Fruit fly (Drosophila melanogaster) whole organism, embryonic: ENCODE data around the gene CG43680.

Experiments used
- B-H1 ChIP-seq: fragments of 200-800 bp; sonication (Bioruptor generic); IDR thresholded peaks from 3 replicates; pipeline ENCODE4 v1.3.6; 2022; ENCODE audit warnings: missing biosample characterization, missing genetic modification characterization
- HLHmδ ChIP-seq: fragments of 200-800 bp; sonication (Bioruptor generic); optimal IDR thresholded peaks from 2 replicates; lab custom pipeline; 2018; ENCODE audit warnings: missing biosample characterization, mild to moderate bottlenecking, missing genetic modification characterization, moderate library complexity
- Hmx ChIP-seq: fragments of 200-800 bp; sonication (Bioruptor generic); optimal IDR thresholded peaks from 2 replicates; lab custom pipeline; 2016; ENCODE audit warnings: missing biosample characterization, missing genetic modification characterization
- usp ChIP-seq: fragments of >200 bp; optimal IDR thresholded peaks from 2 replicates; lab custom pipeline; 2017; ENCODE audit warnings: missing biosample characterization, missing genetic modification characterization

- TF ChIP-seq B-H1 (GFP tag; lab: Robert Waterston, UW), result no peak
- TF ChIP-seq usp (GFP tag; lab: Kevin White, UChicago), result no peak
- TF ChIP-seq Hmx (GFP tag; lab: Kevin White, UChicago), result no peak
- no peak for TF ChIP-seq HLHmδ (GFP tag; lab: Kevin White, UChicago)
These were observed 25.2 kb upstream of the CG43680 start, which contains the start of gene Or71a for dm6 chr3L:15078347-15078746.
